Worm (Caenorhabditis elegans): Measurements from ENCODE around the gene nex-4.

- no peak for TF ChIP-seq Y56A3A.18 (GFP tag; IDR thresholded peaks at IDR 0.05)
- no peak for TF ChIP-seq sptf-2 (GFP tag; optimal IDR thresholded peaks at IDR 0.05)
- no peak for TF ChIP-seq ceh-100 (GFP tag; IDR thresholded peaks at IDR 0.05)
- no peak for TF ChIP-seq ztf-3 (GFP tag; optimal IDR thresholded peaks at IDR 0.05)
- no peak for TF ChIP-seq F49E8.2 (tag; optimal IDR thresholded peaks at IDR 0.05; ENCODE audit: insufficient read depth)
- TF ChIP-seq egl-44 (GFP tag; IDR thresholded peaks at IDR 0.05) = no peak
- no peak for TF ChIP-seq ceh-40 (GFP tag; IDR thresholded peaks at IDR 0.05)
- TF ChIP-seq ama-1 (optimal IDR thresholded peaks at IDR 0.05) = no peak
- TF ChIP-seq ama-1 (GFP tag; optimal IDR thresholded peaks at IDR 0.05) = no peak
- TF ChIP-seq attf-3 (GFP tag; conservative IDR thresholded peaks at IDR 0.05) = no peak
Observed at ce11 chrV:4851138-4851537, at the start of gene nex-4.

Measured in whole organism, young adult.